Fruit fly (Drosophila melanogaster) whole organism, embryonic: Measurements from ENCODE around the gene bwa.

ENCODE experiments used
- Ada2b ChIP-seq: fragments of 200-800 bp; sonication (Bioruptor generic); IDR thresholded peaks from 2 replicates; pipeline ENCODE4 v1.3.6; 2022; ENCODE audit warnings: missing biosample characterization, missing genetic modification characterization
- Aef1 ChIP-seq: fragments of 200-800 bp; sonication (Bioruptor generic); IDR thresholded peaks from 3 replicates; pipeline ENCODE4 v1.3.6; 2022; ENCODE audit warnings: missing biosample characterization, missing genetic modification characterization
- Asciz ChIP-seq: fragments of 200-800 bp; sonication (Bioruptor generic); optimal IDR thresholded peaks from 2 replicates; lab custom pipeline; 2017; ENCODE audit warnings: missing biosample characterization, mild to moderate bottlenecking, missing genetic modification characterization, missing genetic modification reagents
- Atf3 ChIP-seq: fragments of 200-800 bp; sonication (Bioruptor generic); optimal IDR thresholded peaks from 3 replicates; lab custom pipeline; 2016; ENCODE audit warnings: missing biosample characterization, missing genetic modification characterization
- Bteb2 ChIP-seq: fragments of 200-800 bp; sonication (Bioruptor generic); optimal IDR thresholded peaks from 2 replicates; lab custom pipeline; 2016; ENCODE audit warnings: missing biosample characterization, missing genetic modification characterization
- CG10654 ChIP-seq: fragments of 200-800 bp; sonication (Bioruptor generic); optimal IDR thresholded peaks from 2 replicates; lab custom pipeline; 2016; ENCODE audit warnings: missing biosample characterization, missing genetic modification characterization
- CG11093 ChIP-seq: fragments of 200-800 bp; sonication (Bioruptor generic); IDR thresholded peaks from 3 replicates; pipeline ENCODE4 v1.3.6; 2022; ENCODE audit warnings: missing biosample characterization, missing genetic modification characterization
- CG11456 ChIP-seq: fragments of 200-800 bp; sonication (Bioruptor generic); IDR thresholded peaks from 3 replicates; pipeline ENCODE4 v1.3.6; 2022; ENCODE audit warnings: missing biosample characterization, missing genetic modification characterization
- CG11723 ChIP-seq: fragments of 200-800 bp; sonication (Bioruptor generic); optimal IDR thresholded peaks from 2 replicates; lab custom pipeline; 2017; ENCODE audit warnings: missing biosample characterization, mild to moderate bottlenecking, missing genetic modification characterization
- CG13775 ChIP-seq: fragments of 200-800 bp; sonication (Bioruptor generic); optimal IDR thresholded peaks from 3 replicates; lab custom pipeline; 2017; ENCODE audit warnings: missing biosample characterization, mild to moderate bottlenecking, missing genetic modification characterization
- CG1647 ChIP-seq: fragments of 200-800 bp; sonication (Bioruptor generic); optimal IDR thresholded peaks from 3 replicates; lab custom pipeline; 2016; ENCODE audit warnings: missing biosample characterization, missing genetic modification characterization
- CG17359 ChIP-seq: fragments of 200-800 bp; sonication (Bioruptor generic); optimal IDR thresholded peaks from 3 replicates; lab custom pipeline; 2018; ENCODE audit warnings: missing biosample characterization, mild to moderate bottlenecking, missing genetic modification characterization, moderate library complexity
- CG17568 ChIP-seq: fragments of 200-800 bp; sonication (Bioruptor generic); optimal IDR thresholded peaks from 2 replicates; lab custom pipeline; 2018; ENCODE audit warnings: missing biosample characterization, mild to moderate bottlenecking, missing genetic modification characterization, moderate library complexity
- CG1832 ChIP-seq: fragments of 200-800 bp; sonication (Bioruptor generic); optimal IDR thresholded peaks from 2 replicates; lab custom pipeline; 2017; ENCODE audit warnings: missing biosample characterization, mild to moderate bottlenecking, missing genetic modification characterization, inconsistent platforms
- CG2199 ChIP-seq: fragments of 200-800 bp; sonication (Bioruptor generic); IDR thresholded peaks from 3 replicates; pipeline ENCODE4 v1.3.6; 2022; ENCODE audit warnings: missing biosample characterization, missing genetic modification characterization
- CG3065 ChIP-seq: fragments of 200-800 bp; sonication (Bioruptor generic); optimal IDR thresholded peaks from 2 replicates; lab custom pipeline; 2016; ENCODE audit warnings: missing biosample characterization, missing genetic modification characterization
- CG33557 ChIP-seq: fragments of 200-800 bp; sonication (Bioruptor generic); optimal IDR thresholded peaks from 2 replicates; lab custom pipeline; 2019; ENCODE audit warnings: missing biosample characterization, mild to moderate bottlenecking, missing genetic modification characterization, moderate library complexity
- CG3847 ChIP-seq: fragments of 200-800 bp; sonication (Bioruptor generic); IDR thresholded peaks from 2 replicates; pipeline ENCODE4 v1.3.6; 2022; ENCODE audit warnings: missing biosample characterization, missing genetic modification characterization
- CG4707 ChIP-seq: fragments of 200-800 bp; sonication (Bioruptor generic); optimal IDR thresholded peaks from 2 replicates; lab custom pipeline; 2018; ENCODE audit warnings: missing biosample characterization, mild to moderate bottlenecking, missing genetic modification characterization, moderate library complexity
- CG9437 ChIP-seq: fragments of 200-800 bp; sonication (Bioruptor generic); optimal IDR thresholded peaks from 2 replicates; lab custom pipeline; 2018; ENCODE audit warnings: missing biosample characterization, mild to moderate bottlenecking, missing genetic modification characterization
- D19B ChIP-seq: fragments of 200-800 bp; sonication (Bioruptor generic); optimal IDR thresholded peaks from 2 replicates; lab custom pipeline; 2017; ENCODE audit warnings: missing biosample characterization, mild to moderate bottlenecking, missing genetic modification characterization
- Dip3 ChIP-seq: fragments of 200-800 bp; sonication (Bioruptor generic); optimal IDR thresholded peaks from 3 replicates; lab custom pipeline; 2016; ENCODE audit warnings: missing biosample characterization, missing genetic modification characterization
- E2f1 ChIP-seq: fragments of 200-800 bp; sonication (Bioruptor generic); IDR thresholded peaks from 2 replicates; pipeline ENCODE4 v1.3.6; 2022; ENCODE audit warnings: missing biosample characterization, missing genetic modification characterization
- Elba2 ChIP-seq: fragments of 200-800 bp; sonication (Bioruptor generic); optimal IDR thresholded peaks from 3 replicates; lab custom pipeline; 2016; ENCODE audit warnings: missing biosample characterization, missing genetic modification characterization
- Fer1 ChIP-seq: fragments of 200-800 bp; sonication (Bioruptor generic); optimal IDR thresholded peaks from 2 replicates; lab custom pipeline; 2017; ENCODE audit warnings: missing biosample characterization, mild to moderate bottlenecking, missing genetic modification characterization
- Hmx ChIP-seq: fragments of 200-800 bp; sonication (Bioruptor generic); optimal IDR thresholded peaks from 2 replicates; lab custom pipeline; 2016; ENCODE audit warnings: missing biosample characterization, missing genetic modification characterization
- Hr3 ChIP-seq: fragments of 200-800 bp; sonication (Bioruptor generic); optimal IDR thresholded peaks from 3 replicates; lab custom pipeline; 2016; ENCODE audit warnings: missing biosample characterization, missing genetic modification characterization
- PHDP ChIP-seq: fragments of 200-800 bp; sonication (Bioruptor generic); optimal IDR thresholded peaks from 3 replicates; lab custom pipeline; 2018; ENCODE audit warnings: missing biosample characterization, mild to moderate bottlenecking, missing genetic modification characterization, moderate library complexity
- Pdp1 ChIP-seq, 2 experiments: fragments of 200-800 bp; sonication (Bioruptor generic); optimal IDR thresholded peaks; 3 replicates each; lab custom pipeline; 2016; ENCODE audit warnings: missing biosample characterization in 2 of 2, missing genetic modification characterization in 2 of 2, mild to moderate bottlenecking in 1 of 2, moderate library complexity in 1 of 2
- Sox102F ChIP-seq: fragments of 200-800 bp; sonication (Bioruptor generic); optimal IDR thresholded peaks from 2 replicates; lab custom pipeline; 2018; ENCODE audit warnings: missing biosample characterization, mild to moderate bottlenecking, missing genetic modification characterization, moderate library complexity
- Spps ChIP-seq: fragments of 200-800 bp; sonication (Bioruptor generic); optimal IDR thresholded peaks from 2 replicates; lab custom pipeline; 2018; ENCODE audit warnings: missing biosample characterization, mild to moderate bottlenecking, missing genetic modification characterization
- bab2 ChIP-seq: fragments of 200-800 bp; sonication (Bioruptor generic); optimal IDR thresholded peaks from 2 replicates; lab custom pipeline; 2016; ENCODE audit warnings: missing biosample characterization, missing genetic modification characterization
- cad ChIP-seq: fragments of >200 bp; optimal IDR thresholded peaks from 2 replicates; lab custom pipeline; 2017; ENCODE audit warnings: missing biosample characterization, missing genetic modification characterization
- dmrt99B ChIP-seq: fragments of 200-800 bp; sonication (Bioruptor generic); optimal IDR thresholded peaks from 2 replicates; lab custom pipeline; 2018; ENCODE audit warnings: missing biosample characterization, mild to moderate bottlenecking, missing genetic modification characterization, moderate library complexity
- ems ChIP-seq: fragments of 200-800 bp; sonication (Bioruptor generic); optimal IDR thresholded peaks from 3 replicates; lab custom pipeline; 2016; ENCODE audit warnings: missing biosample characterization, missing genetic modification characterization
- esg ChIP-seq: fragments of 200-800 bp; sonication (Bioruptor generic); conservative IDR thresholded peaks from 2 replicates; pipeline ENCODE4 v1.3.6; 2022; ENCODE audit warnings: missing biosample characterization, missing genetic modification characterization
- gt ChIP-seq: fragments of 200-800 bp; sonication (Bioruptor generic); IDR thresholded peaks from 2 replicates; pipeline ENCODE4 v1.3.6; 2022; ENCODE audit warnings: missing biosample characterization, missing genetic modification characterization
- hbn ChIP-seq: fragments of 200-800 bp; sonication (Bioruptor generic); IDR thresholded peaks from 2 replicates; pipeline ENCODE4 v1.3.6; 2022; ENCODE audit warnings: missing biosample characterization, missing genetic modification characterization; ENCODE audit not compliant: partially characterized antibody
- kni ChIP-seq: fragments of 200-800 bp; sonication (Bioruptor generic); optimal IDR thresholded peaks from 3 replicates; lab custom pipeline; 2017; ENCODE audit warnings: mild to moderate bottlenecking, missing biosample characterization, missing genetic modification reagents, missing genetic modification characterization
- knrl ChIP-seq: fragments of 200-800 bp; sonication (Bioruptor generic); IDR thresholded peaks from 3 replicates; pipeline ENCODE4 v1.3.6; 2022; ENCODE audit warnings: missing biosample characterization, missing genetic modification characterization; ENCODE audit not compliant: partially characterized antibody
- lmd ChIP-seq: fragments of 200-800 bp; sonication (Bioruptor generic); IDR thresholded peaks from 2 replicates; pipeline ENCODE4 v1.3.6; 2022; ENCODE audit warnings: missing biosample characterization, missing genetic modification characterization
- odd ChIP-seq: fragments of 200-800 bp; sonication (Bioruptor generic); optimal IDR thresholded peaks from 2 replicates; lab custom pipeline; 2017; ENCODE audit warnings: missing biosample characterization, mild to moderate bottlenecking, missing genetic modification characterization
- rib ChIP-seq: fragments of 200-800 bp; sonication (Bioruptor generic); IDR thresholded peaks from 2 replicates; pipeline ENCODE4 v1.3.6; 2022; ENCODE audit warnings: missing biosample characterization, missing genetic modification characterization
- row ChIP-seq: fragments of 200-800 bp; sonication (Bioruptor generic); IDR thresholded peaks from 3 replicates; pipeline ENCODE4 v1.3.6; 2022; ENCODE audit warnings: missing biosample characterization, missing genetic modification characterization
- sqz ChIP-seq: fragments of 200-800 bp; sonication (Bioruptor generic); optimal IDR thresholded peaks from 3 replicates; lab custom pipeline; 2018; ENCODE audit warnings: missing biosample characterization, mild to moderate bottlenecking, missing genetic modification characterization
- toy ChIP-seq: fragments of 200-800 bp; sonication (Bioruptor generic); IDR thresholded peaks from 2 replicates; pipeline ENCODE4 v1.3.6; 2022; ENCODE audit warnings: missing biosample characterization, missing genetic modification characterization
- trem ChIP-seq: fragments of 200-800 bp; optimal IDR thresholded peaks from 3 replicates; lab custom pipeline; 2019; ENCODE audit warnings: missing biosample characterization, mild to moderate bottlenecking, missing genetic modification characterization, moderate library complexity
- trh ChIP-seq: fragments of 200-800 bp; sonication (Bioruptor generic); optimal IDR thresholded peaks from 2 replicates; lab custom pipeline; 2016; ENCODE audit warnings: missing biosample characterization, missing genetic modification characterization
- unpg ChIP-seq: fragments of 200-800 bp; sonication (Bioruptor generic); optimal IDR thresholded peaks from 3 replicates; lab custom pipeline; 2018; ENCODE audit warnings: missing biosample characterization, mild to moderate bottlenecking, missing genetic modification characterization, moderate library complexity
- yki ChIP-seq: fragments of >200 bp; optimal IDR thresholded peaks from 3 replicates; lab custom pipeline; 2018

The bwa gene

DNA sequence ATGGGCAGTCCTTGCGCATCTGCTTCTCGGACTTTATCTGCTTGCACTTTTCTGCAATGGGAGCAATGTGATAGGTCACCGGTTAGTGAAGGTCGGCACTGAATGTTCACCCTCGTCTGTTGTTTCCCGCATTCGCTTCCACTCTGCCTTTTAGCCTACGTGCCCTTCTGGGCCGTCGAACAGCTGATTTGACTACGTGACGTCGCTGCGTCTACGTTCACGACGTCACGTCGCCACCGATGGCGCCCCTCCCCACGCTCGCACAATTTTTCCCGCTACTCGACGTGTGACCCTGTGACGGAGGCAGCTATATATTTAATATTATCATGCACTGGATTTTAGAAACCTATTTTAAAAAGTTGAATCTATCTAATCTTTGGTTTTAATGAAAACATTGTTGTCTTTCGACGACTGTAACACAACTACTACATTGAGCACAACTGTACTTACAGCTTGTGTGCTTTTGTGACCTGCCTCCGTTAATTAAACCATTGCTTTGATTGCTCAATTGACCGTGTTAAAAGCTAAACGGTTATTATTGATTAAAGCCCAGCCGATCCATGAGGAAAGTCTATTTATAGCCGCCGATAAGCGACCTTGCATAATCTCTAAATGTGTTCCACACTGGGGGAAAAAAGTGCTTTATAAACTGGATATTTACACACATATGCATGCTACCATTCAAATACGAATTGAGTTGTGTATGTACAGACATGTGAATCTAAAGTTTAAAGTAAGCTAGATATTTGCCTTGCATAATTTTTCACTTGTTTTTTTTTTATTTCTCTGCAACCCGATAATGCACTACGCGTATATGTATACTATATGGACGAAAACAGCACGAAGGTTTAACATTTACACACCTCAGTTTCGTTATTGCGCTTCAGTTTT is 17.0 kb downstream of the bwa start (continued):
- TF ChIP-seq gt (GFP tag; lab: Robert Waterston, UW) (no peak), Spps (tag; lab: Kevin White, UChicago) (no peak), E2f1 (GFP tag; lab: Robert Waterston, UW) (no peak), knrl (no peak), trh (no peak), CG10654 (GFP tag; lab: Kevin White, UChicago) (no peak), esg (no peak), CG11093 (GFP tag; lab: Robert Waterston, UW) (0 out of 3 replicates have a peak, but pooled peaks have one; percentile 4), row (GFP tag; lab: Robert Waterston, UW) (peak; percentile 27; the same call in 1 of the 3 replicates), CG33557 (GFP tag; lab: Kevin White, UChicago) (no peak), CG17568 (GFP tag; lab: Kevin White, UChicago) (peak; percentile 18), hbn (GFP tag; lab: Robert Waterston, UW) (no peak), CG1647 (GFP tag; lab: Kevin White, UChicago) (no peak), rib (no peak), CG17359 (peak; percentile 27), Fer1 (GFP tag; lab: Kevin White, UChicago) (no peak), CG9437 (GFP tag; lab: Kevin White, UChicago) (peak; percentile 91), Pdp1 (GFP tag; optimal IDR thresholded peaks at IDR 0.05; lab: Kevin White, UChicago) (peak in 1 of 2 experiments; percentile 85), cad (GFP tag; lab: Kevin White, UChicago) (no peak), CG3065 (GFP tag; lab: Kevin White, UChicago) (no peak), Asciz (peak; percentile 36), kni (GFP tag; lab: Kevin White, UChicago) (no peak), D19B (GFP tag; lab: Kevin White, UChicago) (no peak), CG4707 (no peak), CG2199 (GFP tag; lab: Robert Waterston, UW) (no peak; the same call in 2 of the 3 replicates), CG3847 (GFP tag; lab: Robert Waterston, UW) (no peak), sqz (GFP tag; lab: Kevin White, UChicago) (peak; percentile 13), trem (tag; lab: Kevin White, UChicago) (no peak), ems (GFP tag; lab: Kevin White, UChicago) (no peak), bab2 (GFP tag; lab: Kevin White, UChicago) (no peak), Hr3 (GFP tag; lab: Kevin White, UChicago) (no peak), CG11723 (no peak), Aef1 (no peak), Bteb2 (no peak), dmrt99B (tag; lab: Kevin White, UChicago) (no peak), CG13775 (no peak), toy (GFP tag; lab: Robert Waterston, UW) (no peak), yki (no peak), CG11456 (GFP tag; lab: Robert Waterston, UW) (no peak), PHDP (tag; lab: Kevin White, UChicago) (no peak), Dip3 (GFP tag; lab: Kevin White, UChicago) (no peak), Elba2 (GFP tag; lab: Kevin White, UChicago) (no peak), Hmx (GFP tag; lab: Kevin White, UChicago) (no peak), Atf3 (GFP tag; lab: Kevin White, UChicago) (no peak), lmd (GFP tag; lab: Robert Waterston, UW) (no peak; the same call in 1 of the 2 replicates), Ada2b (GFP tag; lab: Robert Waterston, UW) (peak; percentile 26; the same call in 1 of the 2 replicates), odd (GFP tag; lab: Kevin White, UChicago) (no peak), CG1832 (GFP tag; lab: Kevin White, UChicago) (no peak), unpg (GFP tag; lab: Kevin White, UChicago) (peak; percentile 21), Sox102F (GFP tag; lab: Kevin White, UChicago) (peak; percentile 47)
